Fruit fly (Drosophila melanogaster): Measurements from ENCODE around the gene Hpf1.

Hpf1 gene

dm6 chr3R:5832345-5832981, 40.8 kb downstream of the Hpf1 start:
- no peak for TF ChIP-seq Myc (optimal IDR thresholded peaks at IDR 0.05)
- TF ChIP-seq ttk (optimal IDR thresholded peaks at IDR 0.05), result no peak
- TF ChIP-seq insv (optimal IDR thresholded peaks at IDR 0.05), result no peak
- TF ChIP-seq h (optimal IDR thresholded peaks at IDR 0.05), result no peak

- TF ChIP-seq insv (optimal IDR thresholded peaks at IDR 0.05) (no peak), Myc (optimal IDR thresholded peaks at IDR 0.05) (no peak), psq (optimal IDR thresholded peaks at IDR 0.05) (no peak), h (optimal IDR thresholded peaks at IDR 0.05) (no peak), Sin3A (optimal IDR thresholded peaks at IDR 0.05) (no peak), ttk (optimal IDR thresholded peaks at IDR 0.05) (no peak)
Observed at dm6 chr3R:5833948-5834504, 42.3 kb downstream of the Hpf1 start.

dm6 chr3R:5836536-5836935, 44.9 kb downstream of the Hpf1 start:
- TF ChIP-seq insv (optimal IDR thresholded peaks at IDR 0.05) (no peak), psq (optimal IDR thresholded peaks at IDR 0.05) (no peak), Sin3A (optimal IDR thresholded peaks at IDR 0.05) (no peak), h (optimal IDR thresholded peaks at IDR 0.05) (no peak)

dm6 chr3R:5838683-5839365, 47.1 kb downstream of the Hpf1 start:
- TF ChIP-seq insv (optimal IDR thresholded peaks at IDR 0.05) (no peak), h (optimal IDR thresholded peaks at IDR 0.05) (no peak), Sin3A (optimal IDR thresholded peaks at IDR 0.05) (no peak), Myc (optimal IDR thresholded peaks at IDR 0.05) (no peak)

- TF ChIP-seq psq (optimal IDR thresholded peaks at IDR 0.05) (no peak), h (optimal IDR thresholded peaks at IDR 0.05) (no peak)
Observed at dm6 chr3R:5840870-5841269, 49.2 kb downstream of the Hpf1 start, which contains the start of gene CG1213. Gene CG1213 (plus strand): TSS chr3R:5841170.

dm6 chr3R:5841290-5841689, 49.6 kb downstream of the Hpf1 start:
- TF ChIP-seq psq (optimal IDR thresholded peaks at IDR 0.05) (no peak), Sin3A (optimal IDR thresholded peaks at IDR 0.05) (no peak), ttk (optimal IDR thresholded peaks at IDR 0.05) (no peak), insv (optimal IDR thresholded peaks at IDR 0.05) (no peak), h (optimal IDR thresholded peaks at IDR 0.05) (no peak)

Measured in Kc167 (cell line).